Worm (Caenorhabditis elegans) whole organism, L4 larva: Measurements from ENCODE around the gene Y41D4B.4.

Experiments used
- Y48G9A.11 ChIP-seq: fragments of 200-800 bp; sonication (Bioruptor generic); IDR thresholded peaks from 2 replicates; pipeline ENCODE4 v1.3.6; 2022; ENCODE audit warnings: missing genetic modification reagents, missing genetic modification characterization, missing compliant biosample characterization
- Y5F2A.4 ChIP-seq: fragments of 200-800 bp; sonication (Bioruptor generic); optimal IDR thresholded peaks from 2 replicates; lab custom pipeline; 2018; ENCODE audit warnings: mild to moderate bottlenecking, missing genetic modification characterization, missing compliant biosample characterization
- ZK337.2 ChIP-seq: fragments of 200-800 bp; sonication (Bioruptor generic); IDR thresholded peaks from 2 replicates; pipeline ENCODE4 v1.3.6; 2022; ENCODE audit warnings: missing genetic modification reagents, missing genetic modification characterization, missing compliant biosample characterization
- ama-1 ChIP-seq: fragments of 150-350 bp; optimal IDR thresholded peaks from 2 replicates; lab custom pipeline; 2014; ENCODE audit warnings: inconsistent platforms, mixed read lengths
- ceh-20 ChIP-seq: fragments of 200-800 bp; sonication (Bioruptor generic); IDR thresholded peaks from 2 replicates; pipeline ENCODE4 v1.3.6; 2022; ENCODE audit warnings: missing genetic modification reagents, missing genetic modification characterization, missing compliant biosample characterization
- dpl-1 ChIP-seq: fragments of 150-350 bp; optimal IDR thresholded peaks from 2 replicates; lab custom pipeline; 2014; ENCODE audit warnings: missing biosample characterization, missing genetic modification reagents, missing genetic modification characterization
- duxl-1 ChIP-seq: sonication (generic microtip); optimal IDR thresholded peaks from 2 replicates; lab custom pipeline; 2016; ENCODE audit warnings: mild to moderate bottlenecking, missing genetic modification characterization, moderate library complexity, missing compliant biosample characterization; ENCODE audit not compliant: poor library complexity
- fos-1 ChIP-seq: fragments of 150-350 bp; optimal IDR thresholded peaks from 2 replicates; lab custom pipeline; 2014; ENCODE audit warnings: missing biosample characterization, missing genetic modification characterization
- lin-1 ChIP-seq: fragments of 200-800 bp; sonication (Bioruptor generic); IDR thresholded peaks from 2 replicates; pipeline ENCODE4 v1.3.6; 2022; ENCODE audit warnings: missing genetic modification reagents, missing genetic modification characterization, missing compliant biosample characterization
- lsy-2 ChIP-seq, 2 experiments: fragments of 150-350 bp in 1 of 2; sonication (generic microtip) in 1 of 2; optimal IDR thresholded peaks; 2 replicates each; lab custom pipeline; 2014 to 2017; ENCODE audit warnings: missing biosample characterization in 2 of 2, missing genetic modification characterization in 2 of 2
- madf-9 ChIP-seq: fragments of 200-800 bp; sonication (Bioruptor generic); conservative IDR thresholded peaks from 2 replicates; pipeline ENCODE4 v1.3.6; 2022; ENCODE audit warnings: missing genetic modification reagents, missing genetic modification characterization, missing compliant biosample characterization
- mep-1 ChIP-seq: fragments of 150-350 bp; sonication (generic microtip); optimal IDR thresholded peaks from 3 replicates; lab custom pipeline; 2014; ENCODE audit warnings: missing biosample characterization, missing genetic modification characterization
- nhr-77 ChIP-seq: fragments of 150-350 bp; optimal IDR thresholded peaks from 2 replicates; lab custom pipeline; 2014; ENCODE audit warnings: missing biosample characterization, missing genetic modification characterization
- unc-62 ChIP-seq, 3 experiments: fragments of 150-350 bp in 1 of 3; sonication (generic microtip); optimal IDR thresholded peaks in 2 of 3; peaks in 1 of 3; 1 replicate in 1 of 3; 2 replicates in 2 of 3; lab custom pipeline; 2014 to 2017; ENCODE audit warnings: missing biosample characterization in 3 of 3, missing genetic modification characterization in 3 of 3, missing genetic modification reagents in 3 of 3, missing genotype in 1 of 3

DNA sequence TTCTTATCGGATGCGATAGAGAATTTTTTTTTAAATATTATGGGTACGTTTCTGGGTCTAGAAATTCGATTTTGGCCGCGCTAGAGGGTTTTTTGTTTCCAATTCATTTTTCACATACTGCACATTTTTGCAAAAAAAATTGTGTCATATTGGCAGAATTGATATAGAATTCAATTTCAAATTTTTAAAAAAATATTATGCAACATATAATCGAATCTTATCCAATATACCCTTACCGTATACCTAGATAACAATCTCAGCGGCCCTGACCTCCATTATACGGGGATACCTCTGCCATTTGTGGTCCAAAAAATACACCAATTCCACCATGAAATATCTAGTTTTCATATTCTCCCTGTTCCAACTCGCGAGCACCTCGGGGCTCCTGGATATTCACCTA lies 28.3 kb upstream of the Y41D4B.4 start, which contains the start of gene cpg-24:
- TF ChIP-seq ama-1 (lab: Kevin White, UChicago) (no peak), lin-1 (no peak), ZK337.2 (GFP tag; lab: Robert Waterston, UW) (no peak), Y48G9A.11 (no peak), dpl-1 (GFP tag; lab: Kevin White, UChicago) (no peak), ceh-20 (GFP tag; lab: Robert Waterston, UW) (no peak), madf-9 (no peak), lsy-2 (tag; optimal IDR thresholded peaks at IDR 0.05; lab: Kevin White, UChicago) (no peak), duxl-1 (tag; lab: Kevin White, UChicago) (no peak), nhr-77 (no peak), mep-1 (tag; lab: Kevin White, UChicago) (no peak), fos-1 (no peak), Y5F2A.4 (no peak), unc-62 (GFP tag; optimal IDR thresholded peaks at IDR 0.05 in 1 of 2; lab: Kevin White, UChicago) (no peak), unc-62 (tag; optimal IDR thresholded peaks at IDR 0.05; lab: Kevin White, UChicago) (no peak)
